Worm (Caenorhabditis elegans) whole organism, late embryonic: ENCODE results near the gene F36H5.9.

Experiments
- ceh-45 ChIP-seq: fragments of 200-800 bp; sonication (Bioruptor generic); IDR thresholded peaks from 2 replicates; pipeline ENCODE4 v1.3.6; 2022; ENCODE audit warnings: missing genetic modification reagents, missing genetic modification characterization, missing compliant biosample characterization
- elt-2 ChIP-seq: sonication (generic microtip); optimal IDR thresholded peaks from 2 replicates; lab custom pipeline; 2016; ENCODE audit warnings: missing genetic modification reagents, missing genetic modification characterization, missing compliant biosample characterization
- nhr-11 ChIP-seq: fragments of 150-350 bp; optimal IDR thresholded peaks from 2 replicates; lab custom pipeline; 2014; ENCODE audit warnings: missing biosample characterization, missing genetic modification characterization
- unc-3 ChIP-seq, 2 experiments: fragments of 200-800 bp in 1 of 2; sonication (Bioruptor generic) in 1 of 2; sonication (generic microtip) in 1 of 2; conservative IDR thresholded peaks in 1 of 2; optimal IDR thresholded peaks in 1 of 2; 2 replicates each; pipeline versions ENCODE4 v1.3.6 to Lab custom; 2016 to 2022; ENCODE audit warnings: missing compliant biosample characterization in 2 of 2, missing genetic modification characterization in 2 of 2, missing genetic modification reagents in 1 of 2

DNA sequence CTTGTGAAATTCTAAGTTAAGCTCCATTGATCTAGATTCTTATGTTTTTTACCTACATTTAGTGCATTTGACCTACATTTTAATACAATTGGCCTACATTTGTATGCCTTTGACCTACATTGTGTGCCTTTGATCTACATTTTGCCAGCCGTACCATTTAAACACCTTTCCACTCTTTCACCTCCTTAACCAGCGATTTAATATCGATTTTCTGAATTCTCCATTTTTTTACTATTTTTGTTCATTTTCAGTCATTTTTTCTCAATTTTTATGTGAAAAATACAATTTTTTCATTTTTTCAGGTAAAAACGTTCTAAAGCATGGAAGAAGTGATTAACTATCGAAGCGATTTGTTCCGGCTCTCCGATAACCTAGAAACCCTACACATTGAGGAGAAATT, 40.0 kb downstream of the F36H5.9 start, which contains the start of gene btb-7:
- TF ChIP-seq elt-2, result no peak
- TF ChIP-seq unc-3 (GFP tag; conservative IDR thresholded peaks at IDR 0.05; lab: Robert Waterston, UW), result no peak
- TF ChIP-seq unc-3 (tag; optimal IDR thresholded peaks at IDR 0.05; lab: Kevin White, UChicago), result no peak
- TF ChIP-seq ceh-45, result no peak
- no peak for TF ChIP-seq nhr-11 (tag; lab: Kevin White, UChicago)
